Fruit fly (Drosophila melanogaster) ovary, adult (tissue): ENCODE measurements around the gene CG11109.

Experiments
- CG17801 ChIP-seq: fragments of 200-800 bp; optimal IDR thresholded peaks from 2 replicates; lab custom pipeline; 2019; ENCODE audit warnings: missing biosample characterization, mild to moderate bottlenecking, missing genetic modification characterization, moderate library complexity; ENCODE audit not compliant: partially characterized antibody

CG11109 gene

DNA sequence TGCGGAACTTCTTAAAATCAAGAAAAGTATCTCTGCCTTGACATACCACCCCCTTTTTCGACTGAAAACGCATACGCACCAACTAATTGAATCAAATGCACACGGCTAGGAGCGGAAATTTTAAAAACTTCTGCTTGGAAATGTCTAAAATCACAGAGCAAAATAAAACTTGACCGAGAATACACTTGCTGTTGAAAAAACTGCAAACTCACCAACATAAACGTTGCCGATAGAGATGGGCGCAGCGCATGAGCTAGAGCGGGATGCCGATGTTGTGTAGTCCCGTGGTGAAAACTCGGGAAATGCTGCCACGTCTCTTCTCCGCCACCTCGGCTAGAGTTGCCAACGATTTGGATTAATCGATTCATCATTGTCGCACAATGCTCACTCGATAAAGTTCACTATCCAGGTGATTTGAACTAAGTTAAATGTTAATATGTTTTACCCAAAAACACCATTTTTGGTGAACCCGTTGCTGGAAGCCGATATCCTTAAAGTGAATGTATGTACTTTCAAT is at the start of gene CG11109, which contains the start of gene Arf1:
Gene CG11109, plus strand, starts transcription at position 356 of the 517 bp plus-strand sequence.
Gene Arf1, minus strand, starts transcription at position 387 of the 517 bp plus-strand sequence.
- TF ChIP-seq CG17801 (GFP tag; lab: Kevin White, UChicago): no peak

DNA sequence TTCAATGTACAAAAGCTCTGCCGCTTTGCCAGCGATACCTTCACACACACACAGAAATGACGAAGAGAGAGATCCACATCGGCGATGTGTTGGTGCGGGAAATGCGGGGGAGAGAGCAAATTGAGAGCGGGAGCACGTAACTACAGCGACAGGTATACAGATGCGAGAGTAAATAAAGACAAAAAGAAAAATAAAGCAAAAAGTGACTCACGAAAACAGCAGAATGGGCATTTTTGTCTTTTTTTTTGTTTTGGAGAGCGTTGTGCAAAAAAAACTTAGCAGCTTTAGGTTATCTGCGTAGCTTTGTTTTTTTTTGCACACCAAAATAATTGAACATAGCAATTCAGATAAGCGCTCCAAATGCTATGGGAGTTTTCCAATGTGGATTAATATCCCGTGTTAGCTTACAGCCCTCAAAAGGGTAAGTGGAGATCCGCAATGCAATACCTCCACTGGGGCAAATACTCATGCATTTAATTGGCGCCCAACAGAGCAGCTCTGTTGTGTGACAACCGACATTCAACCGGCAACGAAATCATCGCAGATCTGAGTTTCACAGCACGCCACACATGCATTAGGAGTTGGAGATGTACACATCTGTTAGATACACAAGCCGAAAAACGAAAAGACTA is 49.3 kb upstream of the CG11109 start:
- peak; percentile 97 for TF ChIP-seq CG17801 (GFP tag; lab: Kevin White, UChicago)

DNA sequence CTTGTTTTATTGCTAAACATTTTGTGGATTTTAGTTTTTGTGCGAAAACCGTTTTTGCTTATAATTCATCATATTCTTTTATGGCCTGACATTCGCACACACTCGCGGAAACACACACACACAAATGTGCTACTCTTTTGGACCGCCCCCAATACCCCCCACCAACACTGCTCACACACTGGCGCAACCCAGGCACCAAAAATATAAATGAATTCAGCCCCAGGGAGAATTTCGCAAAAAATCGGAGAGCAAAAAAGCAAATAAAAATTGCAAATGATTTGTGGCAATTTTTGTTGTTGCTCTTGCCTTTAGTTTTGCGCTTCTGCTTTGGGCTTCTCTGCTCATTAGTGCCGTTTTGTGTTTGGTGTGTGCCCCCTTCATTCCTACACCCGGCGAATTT is 48.8 kb upstream of the CG11109 start:
- no peak for TF ChIP-seq CG17801 (GFP tag; lab: Kevin White, UChicago)

DNA sequence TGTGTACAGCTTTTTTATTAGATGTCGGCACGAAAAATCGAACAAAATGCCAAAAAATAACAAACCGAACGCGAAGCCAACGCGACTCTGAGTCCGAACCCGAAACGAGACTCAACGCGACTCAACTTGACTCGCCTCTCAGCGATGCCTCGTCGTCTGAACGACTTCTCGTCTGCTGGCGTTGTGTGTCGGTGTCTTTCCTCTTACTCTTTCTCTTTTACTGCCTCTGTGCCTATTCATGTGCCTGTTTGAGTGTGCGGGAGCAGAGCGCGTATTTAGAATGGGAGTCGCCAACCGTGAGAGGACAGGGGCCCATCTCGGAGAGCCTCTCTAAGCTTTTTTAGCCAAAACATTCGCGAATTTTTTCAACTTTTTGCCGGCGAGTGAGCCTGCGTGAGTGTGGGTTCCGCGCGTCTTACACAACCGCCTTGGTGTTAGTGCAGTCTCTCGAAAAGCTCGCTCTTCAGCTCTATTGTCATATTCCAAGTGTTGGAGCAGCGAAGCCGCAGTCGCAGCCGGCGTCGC is 47.3 kb upstream of the CG11109 start:
- TF ChIP-seq CG17801 (GFP tag; lab: Kevin White, UChicago): peak; percentile 43

DNA sequence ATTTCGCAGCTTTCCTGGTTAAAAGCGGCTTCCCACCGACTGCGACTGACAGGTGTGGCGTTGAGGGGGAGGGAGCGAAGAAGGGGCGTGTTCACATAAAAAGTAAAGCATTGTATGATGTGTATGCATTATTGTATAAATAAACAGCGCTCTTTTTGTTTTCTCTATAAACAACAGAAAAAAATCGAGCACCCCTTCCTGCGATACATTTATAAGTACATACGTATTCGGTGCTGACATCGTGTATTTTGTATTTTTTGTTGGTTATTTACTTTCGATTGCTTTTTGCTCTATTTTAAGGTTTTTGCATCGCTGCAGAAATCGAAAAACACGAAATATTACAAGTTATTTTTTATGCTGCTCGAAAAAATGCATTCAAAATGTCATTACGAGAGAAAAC is 45.8 kb upstream of the CG11109 start:
- peak; percentile 84 for TF ChIP-seq CG17801 (GFP tag; lab: Kevin White, UChicago)

DNA sequence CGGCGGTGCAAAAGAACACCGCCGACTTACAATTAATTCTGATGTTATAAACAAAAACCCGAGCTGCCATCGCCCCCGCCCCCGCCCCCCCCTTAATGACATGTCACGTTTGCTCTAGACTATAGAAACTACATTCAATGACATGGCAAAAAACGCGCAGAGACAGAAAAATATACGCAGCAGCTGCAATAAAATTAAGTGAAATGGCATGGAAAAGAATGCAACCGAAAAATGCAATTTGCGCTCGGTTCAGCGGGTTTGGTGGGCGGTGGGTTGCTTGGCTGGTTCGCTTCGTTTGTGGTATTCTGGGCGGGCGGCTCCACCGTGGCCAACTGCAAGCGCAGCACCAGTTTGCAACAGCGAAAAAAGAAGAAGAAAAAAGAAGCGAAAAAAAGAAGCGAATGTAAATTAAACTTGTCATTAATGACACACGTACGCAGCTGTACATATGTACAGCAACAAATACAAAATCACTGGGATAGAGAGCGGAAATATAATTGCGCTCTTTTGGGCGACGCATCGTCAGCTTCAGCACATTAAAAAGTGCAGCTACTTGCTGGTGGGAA is 41.8 kb upstream of the CG11109 start:
- TF ChIP-seq CG17801 (GFP tag; lab: Kevin White, UChicago): peak; percentile 71

DNA sequence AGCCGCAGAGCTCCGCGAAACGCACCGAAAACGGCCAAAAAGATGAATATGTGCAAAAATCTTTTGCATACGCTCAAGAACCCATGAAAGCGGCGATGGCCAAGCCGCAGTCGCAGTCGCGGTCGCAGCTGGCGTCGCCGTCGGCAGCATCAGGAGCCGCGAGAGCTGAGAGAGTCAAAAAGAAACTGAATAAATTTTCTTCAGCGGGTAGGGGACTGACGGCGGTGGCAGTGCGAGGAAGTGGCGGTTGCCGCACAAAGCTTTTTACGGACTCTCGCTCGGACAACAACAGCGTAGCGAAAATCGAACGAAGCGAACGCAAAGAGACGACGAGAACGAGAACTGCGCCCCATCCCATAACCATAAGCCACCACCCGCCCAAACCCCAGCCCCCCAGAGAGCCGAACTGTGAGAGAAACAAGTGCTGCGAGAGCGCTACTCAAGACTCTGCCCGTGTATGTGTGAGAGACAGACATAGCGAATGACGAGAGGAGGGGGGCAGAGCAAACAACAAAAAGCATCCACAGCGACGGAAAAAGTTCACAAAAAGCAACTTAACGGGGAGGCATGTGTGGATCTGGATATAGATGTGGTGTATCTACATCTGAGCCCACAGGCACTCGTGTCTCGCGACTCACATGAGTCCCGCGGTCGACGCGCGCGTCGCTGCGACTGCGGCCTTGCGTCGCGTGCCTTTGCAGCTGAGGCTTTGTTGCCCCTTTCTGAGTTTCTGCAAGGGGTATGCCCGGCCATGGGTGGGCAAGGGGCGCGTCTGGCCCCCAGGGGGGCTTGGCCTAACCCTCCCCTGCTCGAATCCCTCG is 36.6 kb upstream of the CG11109 start, which contains the start of gene jim:
Gene jim, minus strand, starts transcription at position 51 of the 821 bp plus-strand sequence.
- peak; percentile 21 for TF ChIP-seq CG17801 (GFP tag; lab: Kevin White, UChicago)

DNA sequence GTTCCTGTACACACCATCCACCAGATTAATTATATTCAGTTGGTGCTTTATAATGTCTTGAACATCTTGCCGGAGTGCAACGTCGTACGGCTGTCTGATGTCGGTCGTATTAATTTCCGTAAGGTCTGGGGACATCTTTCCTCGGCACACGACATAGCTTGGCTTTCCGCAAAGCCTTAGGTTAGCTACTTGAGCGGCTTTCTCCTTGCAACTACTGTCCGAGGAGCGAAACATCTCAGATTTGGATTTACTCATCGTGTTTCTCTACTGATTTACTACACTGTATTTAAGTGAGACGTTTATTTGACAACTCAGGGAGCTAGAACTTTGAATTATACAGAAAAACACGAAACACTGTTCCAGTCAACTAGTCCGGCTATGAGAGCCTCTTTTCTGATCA is 35.2 kb upstream of the CG11109 start, which contains the start of the genes CG11226 and CG45428:
Gene CG11226, plus strand, starts transcription at position 301 of the 400 bp plus-strand sequence.
Gene CG45428, minus strand, starts transcription at position 303 of the 400 bp plus-strand sequence.
- no peak for TF ChIP-seq CG17801 (GFP tag; lab: Kevin White, UChicago)

DNA sequence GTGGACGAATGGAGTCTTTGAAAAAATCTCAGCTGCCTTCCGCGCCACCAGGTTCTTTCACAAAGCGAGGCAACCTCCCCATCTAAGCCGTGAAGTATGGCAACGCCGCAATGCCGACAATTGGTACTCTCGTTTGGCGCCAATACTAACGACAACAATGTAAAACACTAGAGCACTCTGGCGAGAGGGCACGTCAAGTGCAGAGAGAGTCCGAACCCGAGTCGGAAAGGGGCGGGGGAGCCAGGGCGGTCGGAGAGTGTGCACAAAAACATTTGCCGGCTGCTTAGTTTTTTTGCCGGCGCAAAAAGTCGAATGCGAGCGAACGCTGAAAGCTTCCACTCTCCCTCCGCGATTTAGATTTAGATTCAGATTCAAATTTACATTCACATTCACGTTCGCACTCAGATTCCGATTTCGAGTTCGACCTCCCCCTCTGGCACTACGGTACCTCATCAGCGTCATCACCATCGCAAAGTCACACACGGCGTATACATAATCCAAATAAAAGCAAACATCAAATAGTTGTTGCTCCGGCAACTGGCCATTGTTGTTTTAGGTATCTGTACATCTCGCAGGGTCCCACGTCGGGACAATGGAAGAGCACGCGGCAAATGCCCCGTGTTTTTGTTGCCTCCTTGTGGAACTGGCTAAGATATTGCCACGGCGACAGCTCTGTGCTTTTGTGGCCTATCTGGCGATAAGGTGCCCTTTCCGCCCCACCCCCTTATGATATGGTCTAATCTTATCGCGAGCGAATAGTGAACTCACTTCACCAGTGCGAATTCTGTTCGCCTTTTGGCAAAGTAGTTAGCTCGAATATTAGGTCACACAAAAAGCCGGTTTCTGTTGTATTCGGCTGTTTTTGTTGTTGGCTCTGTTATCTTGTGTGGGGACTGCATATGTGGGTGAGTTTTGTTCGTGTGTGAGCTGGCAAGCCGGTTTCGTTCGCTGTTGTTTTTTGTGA is 34.1 kb upstream of the CG11109 start:
- TF ChIP-seq CG17801 (GFP tag; lab: Kevin White, UChicago): no peak

DNA sequence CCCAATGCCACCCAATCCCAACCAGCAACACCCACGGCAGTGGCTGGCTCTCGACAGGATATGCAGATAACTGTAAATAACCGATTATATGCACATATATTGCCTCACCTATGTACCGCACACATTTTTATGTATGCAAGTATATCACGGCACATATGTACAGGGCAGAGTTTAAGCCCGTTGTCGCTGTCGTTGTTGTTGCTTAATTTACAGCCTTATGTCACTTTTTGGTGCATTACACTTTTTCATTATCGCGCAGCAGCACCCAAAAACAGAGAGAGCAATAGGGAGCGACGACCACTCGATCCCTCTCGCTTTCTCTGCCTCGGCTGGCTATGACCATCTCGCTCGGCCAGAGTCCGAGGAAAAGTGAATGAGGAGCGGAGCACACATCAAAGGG is 32.8 kb upstream of the CG11109 start:
- no peak for TF ChIP-seq CG17801 (GFP tag; lab: Kevin White, UChicago)

DNA sequence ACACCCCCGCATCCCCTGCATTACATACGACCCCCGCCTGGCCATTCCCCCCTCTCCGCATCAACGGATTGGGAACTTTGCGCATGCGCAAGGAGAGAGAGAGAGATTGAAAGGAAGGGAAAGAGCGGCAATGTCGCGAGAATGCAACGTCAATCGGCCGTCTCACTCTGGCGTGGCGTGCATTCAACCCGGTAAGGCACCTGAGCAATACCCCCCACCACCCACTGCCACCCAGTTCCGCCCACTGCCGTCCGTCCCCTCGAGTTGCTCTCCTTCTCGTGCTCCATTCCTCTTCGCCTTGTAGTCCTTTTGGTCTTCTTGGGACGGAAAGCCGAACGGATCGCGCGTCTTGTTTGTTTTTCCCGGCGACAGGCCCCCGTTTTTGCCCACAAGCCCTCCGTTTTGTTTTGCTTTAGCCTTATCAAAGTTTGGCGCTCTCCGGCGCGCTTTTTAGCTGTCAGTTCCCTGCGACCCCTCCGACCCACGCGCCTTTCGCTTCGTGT is 32.2 kb upstream of the CG11109 start:
- TF ChIP-seq CG17801 (GFP tag; lab: Kevin White, UChicago): no peak

DNA sequence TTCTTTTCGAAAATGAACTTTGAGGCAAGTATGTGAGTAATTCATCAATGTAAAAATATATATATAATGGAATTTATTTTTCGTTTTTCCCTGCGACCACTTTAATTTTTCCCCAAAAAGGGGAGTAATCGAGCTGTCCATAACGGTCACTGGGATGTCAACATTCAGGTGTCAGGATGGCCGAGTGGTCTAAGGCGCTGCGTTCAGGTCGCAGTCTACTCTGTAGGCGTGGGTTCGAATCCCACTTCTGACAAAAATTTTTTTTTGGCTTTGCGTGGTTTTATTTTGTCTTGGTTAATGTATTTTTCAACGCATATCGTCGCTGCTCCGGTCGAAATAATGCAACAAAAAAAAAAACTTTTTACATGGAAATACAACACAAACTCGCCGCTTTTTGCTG is 28.9 kb upstream of the CG11109 start:
- TF ChIP-seq CG17801 (GFP tag; lab: Kevin White, UChicago): no peak

DNA sequence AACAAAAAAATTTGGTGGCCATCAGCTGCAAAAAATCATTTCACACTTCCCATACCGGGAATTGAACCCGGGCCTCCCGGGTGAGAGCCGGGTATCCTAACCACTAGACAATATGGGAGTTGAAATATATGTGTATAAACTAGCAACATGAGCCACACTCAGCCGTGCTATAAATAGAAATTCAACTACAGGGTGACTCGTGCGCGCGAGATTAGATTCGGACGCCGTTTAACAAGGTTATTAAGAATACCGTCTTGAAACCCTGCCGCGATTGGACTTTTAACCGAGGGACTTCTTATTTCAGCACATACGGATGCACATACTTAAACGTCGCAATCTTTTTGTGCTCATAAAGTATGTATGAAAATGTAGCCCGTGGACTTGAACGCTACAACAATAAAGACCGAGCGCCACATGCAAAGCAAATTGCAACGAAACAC is 24.3 kb upstream of the CG11109 start:
- TF ChIP-seq CG17801 (GFP tag; lab: Kevin White, UChicago): no peak
